Fruit fly (Drosophila melanogaster): ENCODE measurements around the gene CG31788.

DNA sequence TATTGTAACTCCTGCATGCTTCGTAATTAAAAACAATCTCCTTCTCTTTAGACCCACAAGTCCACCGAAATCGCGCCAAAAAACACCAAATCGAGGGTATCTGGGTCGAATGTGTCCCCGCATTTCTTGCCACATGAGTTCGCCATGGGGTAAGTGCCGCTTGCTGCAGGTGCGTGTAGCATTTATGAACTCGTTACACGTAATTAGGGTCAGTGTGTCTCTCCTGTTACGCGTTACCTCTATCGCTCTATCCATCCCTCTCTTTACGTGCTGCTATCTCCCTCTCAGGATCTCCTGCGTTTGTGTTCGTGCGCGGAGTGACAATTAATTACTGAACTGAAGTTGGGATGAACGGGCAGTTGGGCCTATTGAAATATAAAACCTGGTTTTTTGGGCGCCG is 45.0 kb upstream of the CG31788 start:
- no peak for TF ChIP-seq rn (GFP tag; IDR thresholded peaks at IDR 0.05)
- no peak for TF ChIP-seq CG32121 (GFP tag; IDR thresholded peaks at IDR 0.05)
- TF ChIP-seq fd96Ca (GFP tag; IDR thresholded peaks at IDR 0.05), result no peak
- TF ChIP-seq gl (tag; optimal IDR thresholded peaks at IDR 0.05), result no peak
- no peak for TF ChIP-seq CG12605 (GFP tag; IDR thresholded peaks at IDR 0.05)
- TF ChIP-seq Snoo (tag; optimal IDR thresholded peaks at IDR 0.05), result no peak
- TF ChIP-seq CG8159 (tag; optimal IDR thresholded peaks at IDR 0.05), result no peak
- no peak for TF ChIP-seq Pif1B (GFP tag; optimal IDR thresholded peaks at IDR 0.05)
- no peak for TF ChIP-seq Ets98B (GFP tag; IDR thresholded peaks at IDR 0.05)
- no peak for TF ChIP-seq CG15710 (tag; optimal IDR thresholded peaks at IDR 0.05)
- TF ChIP-seq Pif1A (GFP tag; optimal IDR thresholded peaks at IDR 0.05), result no peak
- TF ChIP-seq CG4496 (GFP tag; IDR thresholded peaks at IDR 0.05), result no peak
- TF ChIP-seq CG13204 (GFP tag; optimal IDR thresholded peaks at IDR 0.05), result no peak

Measured in whole organism, pupa.